Worm (Caenorhabditis elegans) whole organism, young adult: Measurements from ENCODE around the gene C16D9.8.

ENCODE experiments used
- B0019.2 ChIP-seq: fragments of 200-800 bp; sonication (Bioruptor generic); conservative IDR thresholded peaks from 2 replicates; pipeline ENCODE4 v1.3.6; 2022; ENCODE audit warnings: missing genetic modification reagents, missing genetic modification characterization, missing compliant biosample characterization
- C06A6.2 ChIP-seq: fragments of 200-800 bp; sonication (Bioruptor generic); conservative IDR thresholded peaks from 2 replicates; pipeline ENCODE4 v1.3.6; 2022; ENCODE audit warnings: missing genetic modification characterization, missing compliant biosample characterization
- C17E4.6 ChIP-seq: fragments of 200-800 bp; sonication (Bioruptor generic); IDR thresholded peaks from 2 replicates; pipeline ENCODE4 v1.3.6; 2022; ENCODE audit warnings: missing genetic modification reagents, missing genetic modification characterization, missing compliant biosample characterization
- F10E7.11 ChIP-seq: sonication (generic microtip); optimal IDR thresholded peaks from 2 replicates; lab custom pipeline; 2017; ENCODE audit warnings: mild to moderate bottlenecking, missing genetic modification characterization, moderate library complexity, missing compliant biosample characterization
- F23B12.7 ChIP-seq: sonication (generic microtip); optimal IDR thresholded peaks from 2 replicates; lab custom pipeline; 2017; ENCODE audit warnings: missing genetic modification characterization, mild to moderate bottlenecking, missing compliant biosample characterization, antibody characterized with exemption, moderate library complexity; ENCODE audit not compliant: insufficient read depth
- F33H1.4 ChIP-seq: fragments of 200-800 bp; sonication (Bioruptor generic); IDR thresholded peaks from 2 replicates; pipeline ENCODE4 v1.3.6; 2022; ENCODE audit warnings: missing genetic modification reagents, missing genetic modification characterization, missing compliant biosample characterization
- F49E8.2 ChIP-seq: sonication (generic microtip); optimal IDR thresholded peaks from 3 replicates; lab custom pipeline; 2017; ENCODE audit warnings: missing genetic modification characterization, mild to moderate bottlenecking, missing compliant biosample characterization, antibody characterized with exemption, moderate library complexity; ENCODE audit not compliant: insufficient read depth
- F52B5.7 ChIP-seq: sonication (generic microtip); optimal IDR thresholded peaks from 2 replicates; lab custom pipeline; 2016; ENCODE audit warnings: mild to moderate bottlenecking, missing genetic modification characterization, missing compliant biosample characterization
- F55B11.4 ChIP-seq: sonication (generic microtip); optimal IDR thresholded peaks from 2 replicates; lab custom pipeline; 2016; ENCODE audit warnings: missing compliant biosample characterization, missing genetic modification characterization, borderline replicate concordance; ENCODE audit not compliant: insufficient read depth
- K12H6.12 ChIP-seq: fragments of 200-800 bp; sonication (Bioruptor generic); optimal IDR thresholded peaks from 2 replicates; lab custom pipeline; 2018; ENCODE audit warnings: mild to moderate bottlenecking, missing genetic modification characterization, missing compliant biosample characterization
- T26A5.8 ChIP-seq: sonication (generic microtip); optimal IDR thresholded peaks from 2 replicates; lab custom pipeline; 2016; ENCODE audit warnings: missing genetic modification characterization, missing compliant biosample characterization
- Y53F4B.3 ChIP-seq: fragments of 200-800 bp; sonication (Bioruptor generic); IDR thresholded peaks from 2 replicates; pipeline ENCODE4 v1.3.6; 2022; ENCODE audit warnings: missing genetic modification reagents, missing genetic modification characterization, missing compliant biosample characterization
- akir-1 ChIP-seq: fragments of 200-800 bp; sonication (Bioruptor generic); optimal IDR thresholded peaks from 2 replicates; lab custom pipeline; 2018; ENCODE audit warnings: mild to moderate bottlenecking, missing genetic modification characterization, moderate library complexity, missing compliant biosample characterization
- ama-1 ChIP-seq, 3 experiments: fragments of 150-350 bp in 1 of 3; sonication (generic microtip) in 2 of 3; optimal IDR thresholded peaks; 2 replicates each; lab custom pipeline; 2014 to 2018; ENCODE audit warnings: missing biosample characterization in 2 of 3, missing genetic modification characterization in 2 of 3, missing genetic modification reagents in 2 of 3
- aptf-2 ChIP-seq: fragments of 200-800 bp; sonication (Bioruptor generic); conservative IDR thresholded peaks from 2 replicates; pipeline ENCODE4 v1.3.6; 2022; ENCODE audit warnings: missing genetic modification reagents, missing genetic modification characterization, missing compliant biosample characterization
- attf-5 ChIP-seq: fragments of 200-800 bp; sonication (Bioruptor generic); optimal IDR thresholded peaks from 2 replicates; lab custom pipeline; 2018; ENCODE audit warnings: mild to moderate bottlenecking, missing genetic modification characterization, missing compliant biosample characterization
- bed-1 ChIP-seq: fragments of 200-800 bp; sonication (Bioruptor generic); IDR thresholded peaks from 2 replicates; pipeline ENCODE4 v1.3.6; 2022; ENCODE audit warnings: missing genetic modification reagents, missing genetic modification characterization, missing compliant biosample characterization
- bed-2 ChIP-seq: fragments of 200-800 bp; sonication (Bioruptor generic); IDR thresholded peaks from 2 replicates; pipeline ENCODE4 v1.3.6; 2022; ENCODE audit warnings: missing genetic modification reagents, missing genetic modification characterization, missing compliant biosample characterization
- cebp-1 ChIP-seq, 2 experiments: fragments of 200-800 bp in 1 of 2; sonication (Bioruptor generic) in 1 of 2; sonication (generic microtip) in 1 of 2; IDR thresholded peaks in 1 of 2; optimal IDR thresholded peaks in 1 of 2; 2 replicates each; pipeline versions ENCODE4 v1.3.6 to Lab custom; 2017 to 2022; ENCODE audit warnings: missing compliant biosample characterization in 2 of 2, missing genetic modification characterization in 2 of 2, mild to moderate bottlenecking in 1 of 2, missing genetic modification reagents in 1 of 2, moderate library complexity in 1 of 2
- cebp-2 ChIP-seq: fragments of 200-800 bp; sonication (Bioruptor generic); IDR thresholded peaks from 2 replicates; pipeline ENCODE4 v1.3.6; 2022; ENCODE audit warnings: missing genetic modification characterization, missing compliant biosample characterization
- ceh-100 ChIP-seq: fragments of 200-800 bp; sonication (Bioruptor generic); IDR thresholded peaks from 2 replicates; pipeline ENCODE4 v1.3.6; 2022; ENCODE audit warnings: missing genetic modification reagents, missing genetic modification characterization, missing compliant biosample characterization
- ceh-91 ChIP-seq: fragments of 200-800 bp; sonication (Bioruptor generic); IDR thresholded peaks from 2 replicates; pipeline ENCODE4 v1.3.6; 2022; ENCODE audit warnings: missing genetic modification reagents, missing genetic modification characterization, missing compliant biosample characterization
- egl-18 ChIP-seq: fragments of 200-800 bp; sonication (Bioruptor generic); IDR thresholded peaks from 2 replicates; pipeline ENCODE4 v1.3.6; 2022; ENCODE audit warnings: missing genetic modification reagents, missing genetic modification characterization, missing compliant biosample characterization
- ekl-4 ChIP-seq: fragments of 200-800 bp; sonication (Bioruptor generic); IDR thresholded peaks from 2 replicates; pipeline ENCODE4 v1.3.6; 2022; ENCODE audit warnings: missing genetic modification reagents, missing genetic modification characterization, missing compliant biosample characterization
- hlh-12 ChIP-seq: sonication (generic microtip); optimal IDR thresholded peaks from 2 replicates; lab custom pipeline; 2016; ENCODE audit warnings: missing genetic modification characterization, missing compliant biosample characterization
- hlh-26 ChIP-seq: fragments of 200-800 bp; sonication (Bioruptor generic); conservative IDR thresholded peaks from 2 replicates; pipeline ENCODE4 v1.3.6; 2022; ENCODE audit warnings: missing genetic modification reagents, missing genetic modification characterization, missing compliant biosample characterization
- hmg-20 ChIP-seq: fragments of 200-800 bp; sonication (Bioruptor generic); IDR thresholded peaks from 2 replicates; pipeline ENCODE4 v1.3.6; 2022; ENCODE audit warnings: missing genetic modification reagents, missing genetic modification characterization, missing compliant biosample characterization
- let-526 ChIP-seq: fragments of 200-800 bp; sonication (Bioruptor generic); IDR thresholded peaks from 2 replicates; pipeline ENCODE4 v1.3.6; 2022; ENCODE audit warnings: missing genetic modification reagents, missing genetic modification characterization, missing compliant biosample characterization
- lsl-1 ChIP-seq: fragments of 200-800 bp; sonication (Bioruptor generic); optimal IDR thresholded peaks from 2 replicates; lab custom pipeline; 2018; ENCODE audit warnings: mild to moderate bottlenecking, missing genetic modification characterization, moderate library complexity, missing compliant biosample characterization
- lsy-27 ChIP-seq: sonication (generic microtip); optimal IDR thresholded peaks from 2 replicates; lab custom pipeline; 2017; ENCODE audit warnings: missing genetic modification characterization, mild to moderate bottlenecking, missing compliant biosample characterization, antibody characterized with exemption, missing genotype, borderline replicate concordance; ENCODE audit not compliant: insufficient read depth
- madf-10 ChIP-seq: sonication (generic microtip); optimal IDR thresholded peaks from 2 replicates; lab custom pipeline; 2016; ENCODE audit warnings: mild to moderate bottlenecking, missing genetic modification characterization, missing compliant biosample characterization
- madf-6 ChIP-seq: fragments of 200-800 bp; sonication (Bioruptor generic); IDR thresholded peaks from 2 replicates; pipeline ENCODE4 v1.3.6; 2022; ENCODE audit warnings: missing genetic modification reagents, missing genetic modification characterization, missing compliant biosample characterization
- mel-28 ChIP-seq: sonication (generic microtip); optimal IDR thresholded peaks from 2 replicates; lab custom pipeline; 2016; ENCODE audit warnings: borderline replicate concordance, mild to moderate bottlenecking, missing genetic modification characterization, missing compliant biosample characterization
- nfya-1 ChIP-seq: sonication (generic microtip); optimal IDR thresholded peaks from 2 replicates; lab custom pipeline; 2017; ENCODE audit warnings: antibody characterized with exemption, missing compliant biosample characterization, missing genetic modification characterization, borderline replicate concordance; ENCODE audit not compliant: insufficient read depth
- nfya-2 ChIP-seq: fragments of 200-800 bp; sonication (Bioruptor generic); IDR thresholded peaks from 2 replicates; pipeline ENCODE4 v1.3.6; 2022; ENCODE audit warnings: missing genetic modification reagents, missing genetic modification characterization, missing compliant biosample characterization
- nhr-120 ChIP-seq: fragments of 200-800 bp; sonication (Bioruptor generic); IDR thresholded peaks from 2 replicates; pipeline ENCODE4 v1.3.6; 2022; ENCODE audit warnings: missing genetic modification characterization, missing compliant biosample characterization
- pbrm-1 ChIP-seq: fragments of 200-800 bp; sonication (Bioruptor generic); IDR thresholded peaks from 2 replicates; pipeline ENCODE4 v1.3.6; 2022; ENCODE audit warnings: missing genetic modification reagents, missing genetic modification characterization, missing compliant biosample characterization
- pha-4 ChIP-seq: fragments of 150-350 bp; sonication (generic microtip); optimal IDR thresholded peaks from 2 replicates; lab custom pipeline; 2014; ENCODE audit warnings: missing biosample characterization, missing genetic modification reagents, missing genetic modification characterization
- snpc-1.1 ChIP-seq: sonication (generic microtip); optimal IDR thresholded peaks from 2 replicates; lab custom pipeline; 2017; ENCODE audit warnings: missing genetic modification characterization, mild to moderate bottlenecking, missing compliant biosample characterization, antibody characterized with exemption, moderate library complexity, missing genotype, missing genetic modification reagents; ENCODE audit not compliant: insufficient read depth
- snpc-1.3 ChIP-seq: sonication (generic microtip); optimal IDR thresholded peaks from 2 replicates; lab custom pipeline; 2017; ENCODE audit warnings: missing genetic modification characterization, mild to moderate bottlenecking, missing compliant biosample characterization, antibody characterized with exemption, moderate library complexity, missing genotype, missing genetic modification reagents; ENCODE audit not compliant: insufficient read depth
- sptf-2 ChIP-seq: fragments of 200-800 bp; sonication (Bioruptor generic); optimal IDR thresholded peaks from 2 replicates; lab custom pipeline; 2018; ENCODE audit warnings: mild to moderate bottlenecking, missing genetic modification characterization, missing compliant biosample characterization
- tbp1 ChIP-seq: fragments of 200-800 bp; sonication (Bioruptor generic); optimal IDR thresholded peaks from 2 replicates; lab custom pipeline; 2018; ENCODE audit warnings: mild to moderate bottlenecking, missing genetic modification characterization, missing compliant biosample characterization
- tlf-1 ChIP-seq: fragments of 200-800 bp; sonication (Bioruptor generic); optimal IDR thresholded peaks from 2 replicates; lab custom pipeline; 2018; ENCODE audit warnings: mild to moderate bottlenecking, missing genetic modification characterization, missing compliant biosample characterization
- xnd-1 ChIP-seq: sonication (generic microtip); optimal IDR thresholded peaks from 2 replicates; lab custom pipeline; 2016; ENCODE audit warnings: missing genotype, missing genetic modification reagents, missing genetic modification characterization, missing compliant biosample characterization
- zfh-2 ChIP-seq: fragments of 200-800 bp; sonication (Bioruptor generic); conservative IDR thresholded peaks from 2 replicates; pipeline ENCODE4 v1.3.6; 2022; ENCODE audit warnings: missing genetic modification reagents, missing genetic modification characterization, missing compliant biosample characterization
- ztf-6 ChIP-seq: fragments of 200-800 bp; sonication (Bioruptor generic); IDR thresholded peaks from 2 replicates; pipeline ENCODE4 v1.3.6; 2022; ENCODE audit warnings: missing genetic modification reagents, missing genetic modification characterization, missing compliant biosample characterization

C16D9.8 gene

DNA sequence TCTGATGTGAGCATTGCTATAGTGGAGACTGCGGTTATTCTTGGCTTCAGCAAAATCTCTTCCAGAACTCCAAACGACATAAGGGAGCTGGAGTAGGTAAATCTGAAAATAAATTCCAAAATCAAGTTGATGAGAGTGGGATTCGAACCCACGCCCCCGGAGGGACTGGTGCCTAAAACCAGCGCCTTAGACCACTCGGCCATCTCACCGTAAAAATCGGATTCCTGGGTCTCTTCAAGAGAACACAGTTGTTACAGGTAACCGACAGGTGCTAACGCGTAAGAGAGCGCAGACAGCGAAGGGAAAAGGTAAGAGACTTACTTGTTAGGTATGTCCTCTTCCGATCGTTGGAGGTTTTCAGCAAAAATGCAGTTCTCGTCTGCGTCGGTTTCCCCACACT, 28.0 kb downstream of the C16D9.8 start (continued):
- TF ChIP-seq mel-28 (tag; lab: Kevin White, UChicago) (no peak), cebp-1 (GFP tag; IDR thresholded peaks at IDR 0.05; lab: Robert Waterston, UW) (no peak), cebp-1 (tag; optimal IDR thresholded peaks at IDR 0.05; lab: Kevin White, UChicago) (no peak), zfh-2 (no peak), F33H1.4 (GFP tag; lab: Robert Waterston, UW) (peak; percentile 18; the same call in 1 of the 2 replicates), xnd-1 (tag; lab: Kevin White, UChicago) (no peak), let-526 (GFP tag; lab: Robert Waterston, UW) (no peak), K12H6.12 (tag; lab: Kevin White, UChicago) (no peak), sptf-2 (GFP tag; lab: Kevin White, UChicago) (no peak), bed-1 (GFP tag; lab: Robert Waterston, UW) (no peak), ceh-100 (0 out of 2 replicates have a peak, but pooled peaks have one; percentile 42), C06A6.2 (GFP tag; lab: Robert Waterston, UW) (no peak), pbrm-1 (peak; percentile 78; the same call in 1 of the 2 replicates), madf-6 (GFP tag; lab: Robert Waterston, UW) (no peak; the same call in 1 of the 2 replicates), pha-4 (tag; lab: Kevin White, UChicago) (no peak), F55B11.4 (tag; lab: Kevin White, UChicago) (no peak), ceh-91 (GFP tag; lab: Robert Waterston, UW) (no peak), attf-5 (GFP tag; lab: Kevin White, UChicago) (no peak), snpc-1.1 (peak; percentile 14), nfya-1 (tag; lab: Kevin White, UChicago) (no peak), hlh-26 (GFP tag; lab: Robert Waterston, UW) (no peak), akir-1 (no peak), egl-18 (GFP tag; lab: Robert Waterston, UW) (0 out of 2 replicates have a peak, but pooled peaks have one; percentile 14), tbp1 (GFP tag; lab: Kevin White, UChicago) (peak; percentile 87), F10E7.11 (tag; lab: Kevin White, UChicago) (no peak), F23B12.7 (peak; percentile 60), aptf-2 (no peak), ekl-4 (no peak; the same call in 1 of the 2 replicates), F52B5.7 (tag; lab: Kevin White, UChicago) (peak; percentile 13), B0019.2 (no peak), nfya-2 (GFP tag; lab: Robert Waterston, UW) (no peak), hlh-12 (tag; lab: Kevin White, UChicago) (no peak), Y53F4B.3 (GFP tag; lab: Robert Waterston, UW) (no peak), lsl-1 (peak; percentile 26), ama-1 (optimal IDR thresholded peaks at IDR 0.05; lab: Kevin White, UChicago) (no peak), ama-1 (GFP tag; optimal IDR thresholded peaks at IDR 0.05; lab: Kevin White, UChicago) (no peak), snpc-1.3 (tag; lab: Kevin White, UChicago) (no peak), cebp-2 (GFP tag; lab: Robert Waterston, UW) (no peak), ztf-6 (GFP tag; lab: Robert Waterston, UW) (no peak), lsy-27 (no peak), F49E8.2 (tag; lab: Kevin White, UChicago) (no peak), hmg-20 (no peak), nhr-120 (GFP tag; lab: Robert Waterston, UW) (no peak), bed-2 (no peak), madf-10 (peak; percentile 9), C17E4.6 (GFP tag; lab: Robert Waterston, UW) (no peak), tlf-1 (GFP tag; lab: Kevin White, UChicago) (no peak), T26A5.8 (no peak)
